Worm (Caenorhabditis elegans) whole organism, L4 larva: Measurements from ENCODE around the gene srh-167.
A peak's percentile ranks its signal among the peaks of the same experiment; 100 is the strongest.

Experiments used
- D1046.2 ChIP-seq: fragments of 200-800 bp; sonication (Bioruptor generic); IDR thresholded peaks from 2 replicates; pipeline ENCODE4 v1.3.6; 2022; ENCODE audit warnings: missing genetic modification characterization, missing compliant biosample characterization
- F10B5.3 ChIP-seq: sonication (generic microtip); optimal IDR thresholded peaks from 2 replicates; lab custom pipeline; 2016; ENCODE audit warnings: mild to moderate bottlenecking, missing genetic modification characterization, missing compliant biosample characterization
- F44E2.7 ChIP-seq: fragments of 200-800 bp; sonication (Bioruptor generic); IDR thresholded peaks from 2 replicates; pipeline ENCODE4 v2.1.2; 2022; ENCODE audit warnings: missing genetic modification characterization, missing compliant biosample characterization
- F49E8.2 ChIP-seq: sonication (generic microtip); optimal IDR thresholded peaks from 2 replicates; lab custom pipeline; 2016; ENCODE audit warnings: missing compliant biosample characterization, mild to moderate bottlenecking, missing genetic modification characterization, borderline replicate concordance
- T26A8.4 ChIP-seq: fragments of 200-800 bp; sonication (Bioruptor generic); IDR thresholded peaks from 2 replicates; pipeline ENCODE4 v1.3.6; 2022; ENCODE audit warnings: missing genetic modification characterization, missing compliant biosample characterization
- Y48G9A.11 ChIP-seq: fragments of 200-800 bp; sonication (Bioruptor generic); IDR thresholded peaks from 2 replicates; pipeline ENCODE4 v1.3.6; 2022; ENCODE audit warnings: missing genetic modification reagents, missing genetic modification characterization, missing compliant biosample characterization
- Y5F2A.4 ChIP-seq: fragments of 200-800 bp; sonication (Bioruptor generic); optimal IDR thresholded peaks from 2 replicates; lab custom pipeline; 2018; ENCODE audit warnings: mild to moderate bottlenecking, missing genetic modification characterization, missing compliant biosample characterization
- Y75B8A.6 ChIP-seq: fragments of 200-800 bp; sonication (Bioruptor generic); IDR thresholded peaks from 2 replicates; pipeline ENCODE4 v1.3.6; 2022; ENCODE audit warnings: missing genetic modification reagents, missing genetic modification characterization, missing compliant biosample characterization
- ZK546.5 ChIP-seq, 2 experiments: sonication (generic microtip); optimal IDR thresholded peaks; 2 replicates each; lab custom pipeline; 2017; ENCODE audit warnings: missing biosample characterization in 2 of 2, missing genetic modification characterization in 2 of 2
- aha-1 ChIP-seq: fragments of 150-350 bp; peaks from one replicate; lab custom pipeline; 2014; ENCODE audit warnings: missing biosample characterization, missing genetic modification characterization
- arid-1 ChIP-seq: fragments of 200-800 bp; sonication (Bioruptor generic); conservative IDR thresholded peaks from 2 replicates; pipeline ENCODE4 v1.3.6; 2022; ENCODE audit warnings: missing genetic modification reagents, missing genetic modification characterization, missing compliant biosample characterization
- attf-4 ChIP-seq: sonication (generic microtip); optimal IDR thresholded peaks from 3 replicates; lab custom pipeline; 2017; ENCODE audit warnings: missing biosample characterization, missing genetic modification characterization
- ceh-20 ChIP-seq: fragments of 200-800 bp; sonication (Bioruptor generic); IDR thresholded peaks from 2 replicates; pipeline ENCODE4 v1.3.6; 2022; ENCODE audit warnings: missing genetic modification reagents, missing genetic modification characterization, missing compliant biosample characterization
- ceh-32 ChIP-seq: sonication (generic microtip); optimal IDR thresholded peaks from 2 replicates; lab custom pipeline; 2016; ENCODE audit warnings: mild to moderate bottlenecking, missing genetic modification characterization, missing compliant biosample characterization; ENCODE audit not compliant: poor library complexity
- ces-1 ChIP-seq: fragments of 150-350 bp; sonication (generic microtip); optimal IDR thresholded peaks from 4 replicates; lab custom pipeline; 2014; ENCODE audit warnings: missing biosample characterization, missing genetic modification reagents, missing genetic modification characterization
- ctbp-1 ChIP-seq: fragments of 200-800 bp; sonication (Bioruptor generic); IDR thresholded peaks from 2 replicates; pipeline ENCODE4 v1.3.6; 2022; ENCODE audit warnings: missing genetic modification reagents, missing genetic modification characterization, missing compliant biosample characterization
- daf-12 ChIP-seq: fragments of 150-350 bp; optimal IDR thresholded peaks from 2 replicates; lab custom pipeline; 2014; ENCODE audit warnings: missing biosample characterization, missing genetic modification reagents, missing genetic modification characterization
- dmd-8 ChIP-seq: fragments of 200-800 bp; sonication (Bioruptor generic); IDR thresholded peaks from 2 replicates; pipeline ENCODE4 v1.3.6; 2022; ENCODE audit warnings: missing genetic modification characterization, missing compliant biosample characterization
- dpl-1 ChIP-seq: fragments of 150-350 bp; optimal IDR thresholded peaks from 2 replicates; lab custom pipeline; 2014; ENCODE audit warnings: missing biosample characterization, missing genetic modification reagents, missing genetic modification characterization
- fkh-10 ChIP-seq: fragments of 150-350 bp; optimal IDR thresholded peaks from 2 replicates; lab custom pipeline; 2014; ENCODE audit warnings: missing biosample characterization, missing genetic modification reagents, missing genetic modification characterization
- gei-8 ChIP-seq: fragments of 200-800 bp; sonication (Bioruptor generic); optimal IDR thresholded peaks from 2 replicates; lab custom pipeline; 2018; ENCODE audit warnings: mild to moderate bottlenecking, missing genetic modification characterization, missing compliant biosample characterization
- hlh-30 ChIP-seq: sonication (generic microtip); optimal IDR thresholded peaks from 2 replicates; lab custom pipeline; 2017; ENCODE audit warnings: antibody characterized with exemption, mild to moderate bottlenecking, missing genetic modification characterization, missing compliant biosample characterization; ENCODE audit not compliant: insufficient read depth
- hmg-1.1 ChIP-seq: fragments of 200-800 bp; sonication (Bioruptor generic); IDR thresholded peaks from 2 replicates; pipeline ENCODE4 v1.3.6; 2022; ENCODE audit warnings: missing genetic modification reagents, missing genetic modification characterization, missing compliant biosample characterization
- lim-7 ChIP-seq: fragments of 200-800 bp; sonication (Bioruptor generic); IDR thresholded peaks from 2 replicates; pipeline ENCODE4 v1.3.6; 2022; ENCODE audit warnings: missing genetic modification characterization, missing compliant biosample characterization
- lin-13 ChIP-seq: fragments of 150-350 bp; optimal IDR thresholded peaks from 2 replicates; lab custom pipeline; 2014; ENCODE audit warnings: missing biosample characterization, missing genetic modification reagents, missing genetic modification characterization
- mxl-2 ChIP-seq: fragments of 200-800 bp; sonication (Bioruptor generic); conservative IDR thresholded peaks from 2 replicates; pipeline ENCODE4 v1.3.6; 2022; ENCODE audit warnings: missing genetic modification reagents, missing genetic modification characterization, missing compliant biosample characterization
- mxl-3 ChIP-seq: fragments of 200-800 bp; sonication (Bioruptor generic); optimal IDR thresholded peaks from 2 replicates; lab custom pipeline; 2018; ENCODE audit warnings: mild to moderate bottlenecking, missing genetic modification characterization, missing compliant biosample characterization
- nhr-10 ChIP-seq: fragments of 150-350 bp; optimal IDR thresholded peaks from 2 replicates; lab custom pipeline; 2014; ENCODE audit warnings: missing biosample characterization, missing genetic modification characterization
- nhr-11 ChIP-seq: fragments of 150-350 bp; optimal IDR thresholded peaks from 2 replicates; lab custom pipeline; 2014; ENCODE audit warnings: missing biosample characterization, missing genetic modification characterization
- nhr-25 ChIP-seq: sonication (generic microtip); optimal IDR thresholded peaks from 2 replicates; lab custom pipeline; 2017; ENCODE audit warnings: missing genetic modification characterization, mild to moderate bottlenecking, missing compliant biosample characterization, antibody characterized with exemption, moderate library complexity, borderline replicate concordance; ENCODE audit not compliant: insufficient read depth
- nhr-41 ChIP-seq: fragments of 200-800 bp; sonication (Bioruptor generic); IDR thresholded peaks from 2 replicates; pipeline ENCODE4 v1.3.6; 2022; ENCODE audit warnings: missing genetic modification reagents, missing genetic modification characterization, missing compliant biosample characterization
- nhr-42 ChIP-seq: fragments of 200-800 bp; sonication (Bioruptor generic); IDR thresholded peaks from 2 replicates; pipeline ENCODE4 v1.3.6; 2022; ENCODE audit warnings: missing genetic modification characterization, missing compliant biosample characterization
- nhr-6 ChIP-seq: fragments of 150-350 bp; optimal IDR thresholded peaks from 2 replicates; lab custom pipeline; 2014; ENCODE audit warnings: missing biosample characterization, missing genetic modification characterization
- pha-4 ChIP-seq, 2 experiments: fragments of 150-350 bp in 1 of 2; fragments of 200-800 bp in 1 of 2; sonication (Bioruptor generic) in 1 of 2; IDR thresholded peaks in 1 of 2; optimal IDR thresholded peaks in 1 of 2; 2 replicates each; pipeline versions ENCODE4 v1.3.6 to Lab custom; 2014 to 2022; ENCODE audit warnings: missing genetic modification characterization in 2 of 2, missing genetic modification reagents in 2 of 2, missing biosample characterization in 1 of 2, missing compliant biosample characterization in 1 of 2
- saeg-2 ChIP-seq: fragments of 200-800 bp; sonication (Bioruptor generic); IDR thresholded peaks from 2 replicates; pipeline ENCODE4 v1.3.6; 2022; ENCODE audit warnings: missing genetic modification reagents, missing genetic modification characterization, missing compliant biosample characterization
- set-16 ChIP-seq: fragments of 200-800 bp; sonication (Bioruptor generic); IDR thresholded peaks from 2 replicates; pipeline ENCODE4 v1.3.6; 2022; ENCODE audit warnings: missing genetic modification reagents, missing genetic modification characterization, missing compliant biosample characterization
- snpc-4 ChIP-seq: fragments of 150-350 bp; optimal IDR thresholded peaks from 2 replicates; lab custom pipeline; 2014; ENCODE audit warnings: missing biosample characterization, missing genetic modification characterization
- spr-1 ChIP-seq: sonication (generic microtip); optimal IDR thresholded peaks from 2 replicates; lab custom pipeline; 2016; ENCODE audit warnings: mild to moderate bottlenecking, missing genetic modification characterization, missing compliant biosample characterization
- spr-3 ChIP-seq: fragments of 200-800 bp; sonication (Bioruptor generic); optimal IDR thresholded peaks from 2 replicates; lab custom pipeline; 2018; ENCODE audit warnings: mild to moderate bottlenecking, missing genetic modification characterization, missing compliant biosample characterization
- tra-1 ChIP-seq: fragments of 200-800 bp; sonication (Bioruptor generic); IDR thresholded peaks from 2 replicates; pipeline ENCODE4 v1.3.6; 2022; ENCODE audit warnings: missing genetic modification reagents, missing genetic modification characterization, missing compliant biosample characterization
- unc-62 ChIP-seq, 3 experiments: fragments of 150-350 bp in 1 of 3; sonication (generic microtip); optimal IDR thresholded peaks in 2 of 3; peaks in 1 of 3; 1 replicate in 1 of 3; 2 replicates in 2 of 3; lab custom pipeline; 2014 to 2017; ENCODE audit warnings: missing biosample characterization in 3 of 3, missing genetic modification characterization in 3 of 3, missing genetic modification reagents in 3 of 3, missing genotype in 1 of 3
- vab-7 ChIP-seq: fragments of 200-800 bp; sonication (Bioruptor generic); IDR thresholded peaks from 2 replicates; pipeline ENCODE4 v1.3.6; 2022; ENCODE audit warnings: missing genetic modification reagents, missing genetic modification characterization, missing compliant biosample characterization
- zag-1 ChIP-seq: fragments of 150-350 bp; optimal IDR thresholded peaks from 2 replicates; lab custom pipeline; 2014; ENCODE audit warnings: missing biosample characterization, missing genetic modification characterization
- zfp-3 ChIP-seq: fragments of 200-800 bp; sonication (Bioruptor generic); conservative IDR thresholded peaks from 2 replicates; pipeline ENCODE4 v1.3.6; 2022; ENCODE audit warnings: missing genetic modification reagents, missing genetic modification characterization, missing compliant biosample characterization

srh-167 gene

DNA sequence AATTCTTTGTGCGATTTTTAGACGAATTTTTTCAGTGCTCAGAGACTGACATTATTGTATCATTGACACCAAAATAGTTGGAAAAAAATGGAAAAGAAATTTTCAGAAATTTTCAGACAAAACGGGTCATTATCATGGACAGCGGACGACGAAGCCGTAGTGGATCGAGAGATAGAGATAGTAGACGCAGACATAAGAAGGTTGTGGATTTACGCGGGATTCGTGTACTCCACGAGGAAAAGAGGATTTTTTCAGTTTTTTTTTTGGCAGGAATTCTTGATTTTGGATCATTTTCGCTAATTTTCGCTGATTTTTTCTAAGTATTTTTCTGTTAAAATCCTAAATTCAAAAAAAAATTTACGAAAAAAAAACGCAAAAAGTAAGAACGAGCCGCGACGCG, 34.1 kb downstream of the srh-167 start, which contains the start of gene W08G11.3 (continued):
- TF ChIP-seq zfp-3 (GFP tag; lab: Robert Waterston, UW), result no peak
- TF ChIP-seq D1046.2 (GFP tag; lab: Robert Waterston, UW), result no peak
- peak; percentile 36 for TF ChIP-seq aha-1 (tag; lab: Kevin White, UChicago)
- no peak for TF ChIP-seq ZK546.5 (tag; optimal IDR thresholded peaks at IDR 0.05; lab: Kevin White, UChicago)

ce11 chrV:16368143-16368542, 34.6 kb downstream of the srh-167 start:
- no peak for TF ChIP-seq tra-1 (GFP tag; lab: Robert Waterston, UW)
- TF ChIP-seq spr-3, result no peak
- no peak for TF ChIP-seq arid-1 (GFP tag; lab: Robert Waterston, UW)
- no peak for TF ChIP-seq vab-7 (GFP tag; lab: Robert Waterston, UW)
- no peak for TF ChIP-seq zag-1 (tag; lab: Kevin White, UChicago)
- no peak for TF ChIP-seq gei-8 (GFP tag; lab: Kevin White, UChicago)
- TF ChIP-seq zfp-3 (GFP tag; lab: Robert Waterston, UW), result no peak
- no peak for TF ChIP-seq nhr-41 (GFP tag; lab: Robert Waterston, UW)
- TF ChIP-seq Y5F2A.4, result no peak
- no peak for TF ChIP-seq daf-12 (tag; lab: Kevin White, UChicago)
- no peak for TF ChIP-seq nhr-42 (GFP tag; lab: Robert Waterston, UW)
- no peak for TF ChIP-seq Y75B8A.6 (GFP tag; lab: Robert Waterston, UW)
- TF ChIP-seq nhr-11 (tag; lab: Kevin White, UChicago), result no peak

ce11 chrV:16370039-16370438, 36.5 kb downstream of the srh-167 start:
- TF ChIP-seq T26A8.4 (peak; percentile 87), hlh-30 (tag; lab: Kevin White, UChicago) (peak; percentile 69), attf-4 (tag; lab: Kevin White, UChicago) (no peak), Y5F2A.4 (peak; percentile 79), F49E8.2 (peak; percentile 84), mxl-3 (GFP tag; lab: Kevin White, UChicago) (no peak), zfp-3 (GFP tag; lab: Robert Waterston, UW) (peak; percentile 62; the same call in 1 of the 2 replicates), dmd-8 (GFP tag; lab: Robert Waterston, UW) (peak; percentile 92), ceh-32 (tag; lab: Kevin White, UChicago) (peak; percentile 9), nhr-6 (peak; percentile 43), set-16 (GFP tag; lab: Robert Waterston, UW) (peak; percentile 91), lim-7 (peak; percentile 90), pha-4 (GFP tag; IDR thresholded peaks at IDR 0.05; lab: Robert Waterston, UW) (peak; percentile 90), pha-4 (tag; optimal IDR thresholded peaks at IDR 0.05; lab: Kevin White, UChicago) (no peak), ces-1 (peak; percentile 6), ceh-20 (peak; percentile 85), nhr-10 (no peak), F10B5.3 (tag; lab: Kevin White, UChicago) (peak; percentile 70), hmg-1.1 (GFP tag; lab: Robert Waterston, UW) (peak; percentile 91), ctbp-1 (GFP tag; lab: Robert Waterston, UW) (peak; percentile 88; the same call in 1 of the 2 replicates), snpc-4 (tag; lab: Kevin White, UChicago) (no peak), fkh-10 (GFP tag; lab: Kevin White, UChicago) (no peak), unc-62 (GFP tag; optimal IDR thresholded peaks at IDR 0.05 in 1 of 2; lab: Kevin White, UChicago) (peak in 1 of 2 experiments; percentile 97), unc-62 (tag; optimal IDR thresholded peaks at IDR 0.05; lab: Kevin White, UChicago) (no peak), nhr-11 (tag; lab: Kevin White, UChicago) (peak; percentile 37), spr-1 (peak; percentile 85), daf-12 (tag; lab: Kevin White, UChicago) (no peak), Y48G9A.11 (GFP tag; lab: Robert Waterston, UW) (peak; percentile 80), mxl-2 (GFP tag; lab: Robert Waterston, UW) (peak; percentile 72; the same call in 1 of the 2 replicates), dpl-1 (GFP tag; lab: Kevin White, UChicago) (peak; percentile 48), Y75B8A.6 (GFP tag; lab: Robert Waterston, UW) (peak; percentile 82), lin-13 (GFP tag; lab: Kevin White, UChicago) (peak; percentile 89), ZK546.5 (tag; optimal IDR thresholded peaks at IDR 0.05; lab: Kevin White, UChicago) (no peak), saeg-2 (GFP tag; lab: Robert Waterston, UW) (no peak), nhr-25 (peak; percentile 9), arid-1 (GFP tag; lab: Robert Waterston, UW) (peak; percentile 81; the same call in 1 of the 2 replicates), F44E2.7 (GFP tag; lab: Robert Waterston, UW) (0 out of 2 replicates have a peak, but pooled peaks have one; percentile 65)
